Fruit fly (Drosophila melanogaster): Measurements from ENCODE around the gene CG4375.

CG4375 gene

dm6 chr2L:1062473-1063363 lies 36.0 kb upstream of the CG4375 start (continued):
- TF ChIP-seq da (GFP tag; optimal IDR thresholded peaks at IDR 0.05), result peak; percentile 44
- TF ChIP-seq CG3847 (GFP tag; IDR thresholded peaks at IDR 0.05), result no peak
- peak; percentile 56 for TF ChIP-seq CoRest (tag; optimal IDR thresholded peaks at IDR 0.05)
- TF ChIP-seq ERR (GFP tag; optimal IDR thresholded peaks at IDR 0.05), result no peak
- peak; percentile 50 for TF ChIP-seq NC2β (GFP tag; optimal IDR thresholded peaks at IDR 0.05)
- no peak for TF ChIP-seq Atf3 (GFP tag; optimal IDR thresholded peaks at IDR 0.05)
- no peak for TF ChIP-seq Stat92E (GFP tag; optimal IDR thresholded peaks at IDR 0.05)
- no peak for TF ChIP-seq CG7987 (GFP tag; optimal IDR thresholded peaks at IDR 0.05)
- TF ChIP-seq sim (GFP tag; IDR thresholded peaks at IDR 0.05), result no peak
- TF ChIP-seq yki (optimal IDR thresholded peaks at IDR 0.05), result no peak
- no peak for TF ChIP-seq en (GFP tag; optimal IDR thresholded peaks at IDR 0.05)
- peak; percentile 52 for TF ChIP-seq CG8089 (GFP tag; optimal IDR thresholded peaks at IDR 0.05)
- no peak for TF ChIP-seq eve (GFP tag; optimal IDR thresholded peaks at IDR 0.05)
- no peak for TF ChIP-seq Gug (GFP tag; IDR thresholded peaks at IDR 0.05)
- TF ChIP-seq Bgb (GFP tag; IDR thresholded peaks at IDR 0.05; ENCODE audit: partially characterized antibody), result no peak
- TF ChIP-seq Hr51 (GFP tag; optimal IDR thresholded peaks at IDR 0.05), result peak in 1 of 2 experiments; percentile 11
- no peak for TF ChIP-seq Sry-δ (GFP tag; optimal IDR thresholded peaks at IDR 0.05)
- TF ChIP-seq CG9215 (GFP tag; IDR thresholded peaks at IDR 0.05), result no peak
- TF ChIP-seq Xbp1 (GFP tag; optimal IDR thresholded peaks at IDR 0.05), result peak; percentile 26
- TF ChIP-seq zen (tag; optimal IDR thresholded peaks at IDR 0.05), result peak; percentile 4
- TF ChIP-seq bowl (GFP tag; IDR thresholded peaks at IDR 0.05), result no peak
- TF ChIP-seq MESR4 (GFP tag; optimal IDR thresholded peaks at IDR 0.05), result no peak
- TF ChIP-seq sr (GFP tag; IDR thresholded peaks at IDR 0.05), result no peak
- no peak for TF ChIP-seq so (GFP tag; IDR thresholded peaks at IDR 0.05)
- no peak for TF ChIP-seq schlank (tag; optimal IDR thresholded peaks at IDR 0.05)
- TF ChIP-seq CG12391 (tag; optimal IDR thresholded peaks at IDR 0.05), result peak; percentile 66
- no peak for TF ChIP-seq CG17912 (GFP tag; optimal IDR thresholded peaks at IDR 0.05)
- no peak for TF ChIP-seq CG13296 (GFP tag; optimal IDR thresholded peaks at IDR 0.05)
- TF ChIP-seq Doc3 (GFP tag; IDR thresholded peaks at IDR 0.05; ENCODE audit: partially characterized antibody), result no peak
- no peak for TF ChIP-seq Jarid2 (GFP tag; optimal IDR thresholded peaks at IDR 0.05)
- TF ChIP-seq pan (optimal IDR thresholded peaks at IDR 0.05), result no peak
- TF ChIP-seq pan (GFP tag; optimal IDR thresholded peaks at IDR 0.05 in 1 of 2, IDR thresholded peaks at IDR 0.05 in 1 of 2), result no peak
- TF ChIP-seq CG11504 (tag; optimal IDR thresholded peaks at IDR 0.05), result peak; percentile 52
- TF ChIP-seq CG13123 (GFP tag; optimal IDR thresholded peaks at IDR 0.05), result no peak
- peak; percentile 11; the same call in 1 of the 3 replicates for TF ChIP-seq ase (GFP tag; IDR thresholded peaks at IDR 0.05)
- TF ChIP-seq Nf-YB (GFP tag; optimal IDR thresholded peaks at IDR 0.05), result peak; percentile 12
- TF ChIP-seq CG11695 (GFP tag; IDR thresholded peaks at IDR 0.05), result peak; percentile 39; the same call in 1 of the 3 replicates
- peak; percentile 84 for TF ChIP-seq CG1832 (GFP tag; optimal IDR thresholded peaks at IDR 0.05)
- no peak for TF ChIP-seq Oaz (GFP tag; IDR thresholded peaks at IDR 0.05)
- TF ChIP-seq crol (GFP tag; IDR thresholded peaks at IDR 0.05), result peak; percentile 64; the same call in 1 of the 2 replicates
- TF ChIP-seq danr (GFP tag; IDR thresholded peaks at IDR 0.05), result no peak
- no peak for TF ChIP-seq Ravus (GFP tag; IDR thresholded peaks at IDR 0.05)
- TF ChIP-seq HLHmδ (GFP tag; optimal IDR thresholded peaks at IDR 0.05), result no peak
- TF ChIP-seq tna (GFP tag; IDR thresholded peaks at IDR 0.05; ENCODE audit: partially characterized antibody), result no peak
- TF ChIP-seq CG7786 (GFP tag; optimal IDR thresholded peaks at IDR 0.05), result peak; percentile 15
- peak; percentile 35 for TF ChIP-seq Atf-2 (GFP tag; optimal IDR thresholded peaks at IDR 0.05)
- peak; percentile 16 for TF ChIP-seq bcd (GFP tag; optimal IDR thresholded peaks at IDR 0.05)
- TF ChIP-seq row (GFP tag; IDR thresholded peaks at IDR 0.05), result peak; percentile 36; the same call in 1 of the 3 replicates
- no peak for TF ChIP-seq Dfd (GFP tag; optimal IDR thresholded peaks at IDR 0.05)
- TF ChIP-seq CG4854 (GFP tag; optimal IDR thresholded peaks at IDR 0.05), result no peak

Measured in whole organism, embryonic.